Fruit fly (Drosophila melanogaster) whole organism, embryonic: ENCODE measurements around the gene CG17224.

Experiments used
- Awh ChIP-seq: fragments of 200-800 bp; sonication (Bioruptor generic); IDR thresholded peaks from 2 replicates; pipeline ENCODE4, ENCODE4 v1.3.6; 2022; ENCODE audit warnings: missing biosample characterization, missing genetic modification characterization
- Bgb ChIP-seq: fragments of 200-800 bp; sonication (Bioruptor generic); IDR thresholded peaks from 2 replicates; pipeline ENCODE4 v1.3.6; 2022; ENCODE audit warnings: missing biosample characterization, missing genetic modification characterization; ENCODE audit not compliant: partially characterized antibody
- Bteb2 ChIP-seq: fragments of 200-800 bp; sonication (Bioruptor generic); optimal IDR thresholded peaks from 2 replicates; lab custom pipeline; 2016; ENCODE audit warnings: missing biosample characterization, missing genetic modification characterization
- CG10431 ChIP-seq: fragments of 200-800 bp; sonication (Bioruptor generic); optimal IDR thresholded peaks from 3 replicates; lab custom pipeline; 2018; ENCODE audit warnings: missing biosample characterization, mild to moderate bottlenecking, missing genetic modification characterization
- CG11456 ChIP-seq: fragments of 200-800 bp; sonication (Bioruptor generic); IDR thresholded peaks from 3 replicates; pipeline ENCODE4 v1.3.6; 2022; ENCODE audit warnings: missing biosample characterization, missing genetic modification characterization
- CG11696 ChIP-seq: fragments of 200-800 bp; sonication (Bioruptor generic); IDR thresholded peaks from 2 replicates; pipeline ENCODE4 v1.3.6; 2022; ENCODE audit warnings: missing biosample characterization, missing genetic modification characterization
- CG12155 ChIP-seq: fragments of 200-800 bp; sonication (Bioruptor generic); optimal IDR thresholded peaks from 3 replicates; lab custom pipeline; 2016; ENCODE audit warnings: missing biosample characterization, missing genetic modification characterization
- CG12236 ChIP-seq: fragments of 200-800 bp; sonication (Bioruptor generic); optimal IDR thresholded peaks from 2 replicates; lab custom pipeline; 2016; ENCODE audit warnings: missing biosample characterization, missing genetic modification characterization
- CG14050 ChIP-seq: fragments of 200-800 bp; sonication (Bioruptor generic); IDR thresholded peaks from 3 replicates; pipeline ENCODE4 v1.3.6; 2022; ENCODE audit warnings: missing biosample characterization, missing genetic modification characterization
- CG14441 ChIP-seq: fragments of 200-800 bp; sonication (Bioruptor generic); IDR thresholded peaks from 2 replicates; pipeline ENCODE4 v1.3.6; 2022; ENCODE audit warnings: missing biosample characterization, missing genetic modification characterization
- CG15073 ChIP-seq: fragments of 200-800 bp; sonication (Bioruptor generic); optimal IDR thresholded peaks from 2 replicates; lab custom pipeline; 2016; ENCODE audit warnings: missing biosample characterization, missing genetic modification characterization
- CG17359 ChIP-seq: fragments of 200-800 bp; sonication (Bioruptor generic); optimal IDR thresholded peaks from 3 replicates; lab custom pipeline; 2018; ENCODE audit warnings: missing biosample characterization, mild to moderate bottlenecking, missing genetic modification characterization, moderate library complexity
- CG17802 ChIP-seq: fragments of 200-800 bp; sonication (Bioruptor generic); optimal IDR thresholded peaks from 2 replicates; lab custom pipeline; 2018; ENCODE audit warnings: missing biosample characterization, mild to moderate bottlenecking, missing genetic modification characterization, moderate library complexity
- CG1832 ChIP-seq: fragments of 200-800 bp; sonication (Bioruptor generic); optimal IDR thresholded peaks from 2 replicates; lab custom pipeline; 2017; ENCODE audit warnings: missing biosample characterization, mild to moderate bottlenecking, missing genetic modification characterization, inconsistent platforms
- CG2116 ChIP-seq: fragments of 200-800 bp; sonication (Bioruptor generic); optimal IDR thresholded peaks from 3 replicates; lab custom pipeline; 2018; ENCODE audit warnings: missing biosample characterization, mild to moderate bottlenecking, missing genetic modification characterization
- CG3281 ChIP-seq: fragments of 200-800 bp; sonication (Bioruptor generic); optimal IDR thresholded peaks from 3 replicates; lab custom pipeline; 2017; ENCODE audit warnings: missing biosample characterization, mild to moderate bottlenecking, missing genetic modification characterization
- CG4404 ChIP-seq: fragments of 200-800 bp; sonication (Bioruptor generic); IDR thresholded peaks from 2 replicates; pipeline ENCODE4 v1.3.6; 2022; ENCODE audit warnings: missing biosample characterization, missing genetic modification characterization
- CG4820 ChIP-seq: fragments of 200-800 bp; sonication (Bioruptor generic); optimal IDR thresholded peaks from 3 replicates; lab custom pipeline; 2016; ENCODE audit warnings: missing biosample characterization, missing genetic modification characterization
- CG6254 ChIP-seq: fragments of 200-800 bp; sonication (Bioruptor generic); optimal IDR thresholded peaks from 3 replicates; lab custom pipeline; 2017; ENCODE audit warnings: mild to moderate bottlenecking, missing biosample characterization, missing genetic modification reagents, missing genetic modification characterization
- CG6791 ChIP-seq: fragments of 200-800 bp; sonication (Bioruptor generic); IDR thresholded peaks from 3 replicates; pipeline ENCODE4 v1.3.6; 2022; ENCODE audit warnings: missing biosample characterization, missing genetic modification characterization; ENCODE audit not compliant: partially characterized antibody
- CG7271 ChIP-seq: fragments of 200-800 bp; sonication (Bioruptor generic); optimal IDR thresholded peaks from 2 replicates; lab custom pipeline; 2018; ENCODE audit warnings: missing biosample characterization, mild to moderate bottlenecking, missing genetic modification characterization, moderate library complexity
- CG9727 ChIP-seq: fragments of 200-800 bp; sonication (Bioruptor generic); optimal IDR thresholded peaks from 3 replicates; lab custom pipeline; 2017; ENCODE audit warnings: missing biosample characterization, mild to moderate bottlenecking, missing genetic modification characterization
- CG9817 ChIP-seq: fragments of 200-800 bp; sonication (Bioruptor generic); optimal IDR thresholded peaks from 2 replicates; lab custom pipeline; 2018; ENCODE audit warnings: missing biosample characterization, mild to moderate bottlenecking, missing genetic modification characterization, moderate library complexity
- CG9932 ChIP-seq: fragments of 200-800 bp; sonication (Bioruptor generic); IDR thresholded peaks from 2 replicates; pipeline ENCODE4 v1.3.6; 2022; ENCODE audit warnings: missing biosample characterization, missing genetic modification characterization
- D ChIP-seq, 2 experiments: fragments of 200-800 bp in 1 of 2; fragments of >200 bp in 1 of 2; sonication (Bioruptor generic) in 1 of 2; optimal IDR thresholded peaks; 2 replicates in 1 of 2; 3 replicates in 1 of 2; lab custom pipeline; 2017; ENCODE audit warnings: mild to moderate bottlenecking in 1 of 2, missing biosample characterization in 1 of 2, missing genetic modification characterization in 1 of 2, missing genetic modification reagents in 1 of 2
- Doc3 ChIP-seq: fragments of 200-800 bp; sonication (Bioruptor generic); IDR thresholded peaks from 3 replicates; pipeline ENCODE4 v1.3.6; 2022; ENCODE audit warnings: missing biosample characterization, missing genetic modification characterization; ENCODE audit not compliant: partially characterized antibody
- Fer3 ChIP-seq: fragments of 200-800 bp; sonication (Bioruptor generic); optimal IDR thresholded peaks from 2 replicates; lab custom pipeline; 2018; ENCODE audit warnings: missing biosample characterization, mild to moderate bottlenecking, missing genetic modification characterization, moderate library complexity
- H2.0 ChIP-seq: fragments of 200-800 bp; sonication (Bioruptor generic); IDR thresholded peaks from 2 replicates; pipeline ENCODE4 v1.3.6; 2022; ENCODE audit warnings: missing biosample characterization, missing genetic modification characterization
- Neu2 ChIP-seq: fragments of 200-800 bp; sonication (Bioruptor generic); optimal IDR thresholded peaks from 3 replicates; lab custom pipeline; 2016; ENCODE audit warnings: missing biosample characterization, missing genetic modification characterization, borderline replicate concordance
- NfI ChIP-seq: fragments of 200-800 bp; sonication (Bioruptor generic); optimal IDR thresholded peaks from 3 replicates; lab custom pipeline; 2018; ENCODE audit warnings: missing biosample characterization, mild to moderate bottlenecking, missing genetic modification characterization, moderate library complexity
- Six4 ChIP-seq: fragments of 200-800 bp; sonication (Bioruptor generic); optimal IDR thresholded peaks from 2 replicates; lab custom pipeline; 2016; ENCODE audit warnings: missing biosample characterization, missing genetic modification characterization
- amos ChIP-seq: fragments of 200-800 bp; sonication (Bioruptor generic); IDR thresholded peaks from 2 replicates; pipeline ENCODE4 v1.3.6; 2022; ENCODE audit warnings: missing biosample characterization, missing genetic modification characterization; ENCODE audit not compliant: partially characterized antibody
- ap ChIP-seq: fragments of 200-800 bp; sonication (Bioruptor generic); IDR thresholded peaks from 2 replicates; pipeline ENCODE4 v1.3.6; 2022; ENCODE audit warnings: missing biosample characterization, missing genetic modification characterization
- ara ChIP-seq: fragments of 200-800 bp; sonication (Bioruptor generic); IDR thresholded peaks from 2 replicates; pipeline ENCODE4 v1.3.6; 2022; ENCODE audit warnings: missing biosample characterization, missing genetic modification characterization
- bsh ChIP-seq, 2 experiments: fragments of 200-800 bp; sonication (Bioruptor generic); optimal IDR thresholded peaks; 2 replicates each; lab custom pipeline; 2017 to 2018; ENCODE audit warnings: mild to moderate bottlenecking in 2 of 2, missing biosample characterization in 2 of 2, missing genetic modification characterization in 2 of 2, moderate library complexity in 1 of 2
- chif ChIP-seq, 2 experiments: fragments of 200-800 bp; sonication (Bioruptor generic); optimal IDR thresholded peaks; 3 replicates each; lab custom pipeline; 2016; ENCODE audit warnings: missing biosample characterization in 2 of 2, missing genetic modification characterization in 2 of 2
- crol ChIP-seq: fragments of 200-800 bp; sonication (Bioruptor generic); IDR thresholded peaks from 2 replicates; pipeline ENCODE4 v1.3.6; 2022; ENCODE audit warnings: missing biosample characterization, missing genetic modification characterization
- dan ChIP-seq: fragments of 200-800 bp; sonication (Bioruptor generic); IDR thresholded peaks from 2 replicates; pipeline ENCODE4 v1.3.6; 2022; ENCODE audit warnings: missing biosample characterization, missing genetic modification characterization
- dimm ChIP-seq: fragments of 200-800 bp; sonication (Bioruptor generic); IDR thresholded peaks from 2 replicates; pipeline ENCODE4 v1.3.6; 2022; ENCODE audit warnings: missing biosample characterization, missing genetic modification characterization
- fd102C ChIP-seq: fragments of 200-800 bp; sonication (Bioruptor generic); optimal IDR thresholded peaks from 2 replicates; lab custom pipeline; 2018; ENCODE audit warnings: missing biosample characterization, mild to moderate bottlenecking, missing genetic modification characterization, moderate library complexity
- gfzf ChIP-seq: fragments of 200-800 bp; sonication (Bioruptor generic); optimal IDR thresholded peaks from 2 replicates; lab custom pipeline; 2016; ENCODE audit warnings: missing biosample characterization, mild to moderate bottlenecking, missing genetic modification characterization, moderate library complexity
- lilli ChIP-seq: fragments of 200-800 bp; sonication (Bioruptor generic); optimal IDR thresholded peaks from 3 replicates; lab custom pipeline; 2016; ENCODE audit warnings: missing biosample characterization, missing genetic modification characterization
- org-1 ChIP-seq: fragments of 200-800 bp; sonication (Bioruptor generic); optimal IDR thresholded peaks from 2 replicates; lab custom pipeline; 2017; ENCODE audit warnings: missing biosample characterization, missing genetic modification characterization
- repo ChIP-seq: fragments of 200-800 bp; sonication (Bioruptor generic); optimal IDR thresholded peaks from 2 replicates; lab custom pipeline; 2016; ENCODE audit warnings: missing biosample characterization, missing genetic modification characterization
- shn ChIP-seq: fragments of 200-800 bp; sonication (Bioruptor generic); optimal IDR thresholded peaks from 3 replicates; lab custom pipeline; 2016; ENCODE audit warnings: missing biosample characterization, missing genetic modification characterization
- tx ChIP-seq: fragments of 200-800 bp; sonication (Bioruptor generic); optimal IDR thresholded peaks from 2 replicates; lab custom pipeline; 2016; ENCODE audit warnings: missing biosample characterization, missing genetic modification characterization
- unpg ChIP-seq: fragments of 200-800 bp; sonication (Bioruptor generic); optimal IDR thresholded peaks from 3 replicates; lab custom pipeline; 2018; ENCODE audit warnings: missing biosample characterization, mild to moderate bottlenecking, missing genetic modification characterization, moderate library complexity
- wek ChIP-seq: fragments of 200-800 bp; sonication (Bioruptor generic); optimal IDR thresholded peaks from 3 replicates; lab custom pipeline; 2018; ENCODE audit warnings: missing biosample characterization, mild to moderate bottlenecking, missing genetic modification characterization, moderate library complexity

CG17224 gene

DNA sequence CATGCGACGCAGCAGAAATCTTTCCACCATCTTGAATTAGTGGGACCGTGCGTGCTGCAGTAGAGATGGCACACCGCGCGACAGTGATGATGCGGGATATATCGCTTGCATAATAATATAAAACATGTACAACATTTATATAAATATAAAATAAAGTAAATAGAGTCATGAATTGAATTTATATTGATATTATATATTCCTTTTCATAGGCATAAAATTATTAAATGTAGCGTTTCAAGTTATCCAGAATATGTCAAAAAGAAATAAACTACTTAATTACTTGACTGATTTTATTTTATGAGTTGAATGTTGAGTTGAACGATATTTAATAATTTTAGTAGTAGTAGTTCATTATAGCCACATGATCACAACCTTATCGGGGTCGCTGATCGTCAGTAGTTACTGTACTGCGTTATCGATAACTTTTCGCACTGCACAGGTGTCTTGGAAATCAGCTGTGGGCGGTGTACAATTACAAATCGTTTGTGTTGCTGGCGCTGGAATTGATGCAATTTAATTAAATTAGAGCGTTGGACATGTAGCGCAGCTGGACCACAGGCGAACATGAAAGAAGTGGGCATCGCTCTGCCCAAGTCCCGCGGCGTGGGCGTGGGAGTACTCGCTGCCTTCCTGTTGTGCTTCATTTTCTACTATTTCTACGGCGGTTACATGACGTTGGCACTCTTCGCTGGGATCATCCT, 30.3 kb downstream of the CG17224 start, which contains the start of the genes Chd1 and Bem46 (continued):
- TF ChIP-seq CG9727 (GFP tag; lab: Kevin White, UChicago) = peak; percentile 90
- no peak for TF ChIP-seq CG12236
- peak; percentile 80 for TF ChIP-seq unpg (GFP tag; lab: Kevin White, UChicago)
- TF ChIP-seq repo (GFP tag; lab: Kevin White, UChicago) = no peak
- TF ChIP-seq CG17359 (tag; lab: Kevin White, UChicago) = peak; percentile 79
- peak; percentile 70 for TF ChIP-seq CG10431
- no peak for TF ChIP-seq Neu2
- no peak for TF ChIP-seq Doc3 (GFP tag; lab: Robert Waterston, UW)
- peak; percentile 64 for TF ChIP-seq org-1 (GFP tag; lab: Kevin White, UChicago)
- TF ChIP-seq Awh = peak; percentile 75
- TF ChIP-seq Six4 (GFP tag; lab: Kevin White, UChicago) = peak; percentile 88
- TF ChIP-seq ara (GFP tag; lab: Robert Waterston, UW) = peak; percentile 4; the same call in 1 of the 2 replicates
- peak; percentile 74 for TF ChIP-seq shn (GFP tag; lab: Kevin White, UChicago)
- TF ChIP-seq tx (GFP tag; lab: Kevin White, UChicago) = peak; percentile 57
- no peak for TF ChIP-seq wek (GFP tag; lab: Kevin White, UChicago)
- peak; percentile 81 for TF ChIP-seq CG4820 (GFP tag; lab: Kevin White, UChicago)
- TF ChIP-seq bsh (GFP tag; optimal IDR thresholded peaks at IDR 0.05; lab: Kevin White, UChicago) = peak in 1 of 2 experiments; percentile 81
- TF ChIP-seq CG4404 (GFP tag; lab: Robert Waterston, UW) = peak; percentile 79
- TF ChIP-seq Bgb (GFP tag; lab: Robert Waterston, UW) = no peak
- peak; percentile 78 for TF ChIP-seq CG14441 (GFP tag; lab: Robert Waterston, UW)
- TF ChIP-seq CG9932 (GFP tag; lab: Robert Waterston, UW) = peak; percentile 93
- peak; percentile 74; the same call in 1 of the 2 replicates for TF ChIP-seq ap (GFP tag; lab: Robert Waterston, UW)
- peak; percentile 94 for TF ChIP-seq CG2116
- TF ChIP-seq CG12155 (GFP tag; lab: Kevin White, UChicago) = peak; percentile 88
- TF ChIP-seq CG9817 = peak; percentile 89
- TF ChIP-seq lilli (GFP tag; lab: Kevin White, UChicago) = peak; percentile 85
- TF ChIP-seq CG11456 = peak; percentile 83
- peak; percentile 38 for TF ChIP-seq gfzf (GFP tag; lab: Kevin White, UChicago)
- TF ChIP-seq Bteb2 (GFP tag; lab: Kevin White, UChicago) = peak; percentile 33
- peak; percentile 33; the same call in 1 of the 2 replicates for TF ChIP-seq crol
- TF ChIP-seq dan = no peak
- peak; percentile 36; the same call in 1 of the 2 replicates for TF ChIP-seq amos (GFP tag; lab: Robert Waterston, UW)
- TF ChIP-seq CG3281 (GFP tag; lab: Kevin White, UChicago) = peak; percentile 81
- peak; percentile 54; the same call in 1 of the 2 replicates for TF ChIP-seq CG11696
- TF ChIP-seq fd102C (GFP tag; lab: Kevin White, UChicago) = no peak
- peak; percentile 86 for TF ChIP-seq Fer3 (tag; lab: Kevin White, UChicago)
- TF ChIP-seq D (optimal IDR thresholded peaks at IDR 0.05; lab: Kevin White, UChicago) = no peak
- peak; percentile 70 for TF ChIP-seq D (GFP tag; optimal IDR thresholded peaks at IDR 0.05; lab: Kevin White, UChicago)
- TF ChIP-seq CG14050 (GFP tag; lab: Robert Waterston, UW) = peak; percentile 69
- TF ChIP-seq dimm (GFP tag; lab: Robert Waterston, UW) = peak; percentile 65; the same call in 1 of the 2 replicates
- peak; percentile 85 for TF ChIP-seq NfI (GFP tag; lab: Kevin White, UChicago)
- TF ChIP-seq chif (GFP tag; optimal IDR thresholded peaks at IDR 0.05; lab: Kevin White, UChicago) = peak; percentile 59 to 79
- TF ChIP-seq CG15073 (GFP tag; lab: Kevin White, UChicago) = no peak
- peak; percentile 50 for TF ChIP-seq CG17802 (tag; lab: Kevin White, UChicago)
- peak; percentile 79 for TF ChIP-seq H2.0 (GFP tag; lab: Robert Waterston, UW)
- TF ChIP-seq CG6791 (GFP tag; lab: Robert Waterston, UW) = peak; percentile 29; the same call in 1 of the 3 replicates
- TF ChIP-seq CG1832 (GFP tag; lab: Kevin White, UChicago) = no peak
- TF ChIP-seq CG6254 = peak; percentile 53
- peak; percentile 47 for TF ChIP-seq CG7271 (tag; lab: Kevin White, UChicago)
